Worm (Caenorhabditis elegans): ENCODE data around the gene Y7A5A.1.

DNA sequence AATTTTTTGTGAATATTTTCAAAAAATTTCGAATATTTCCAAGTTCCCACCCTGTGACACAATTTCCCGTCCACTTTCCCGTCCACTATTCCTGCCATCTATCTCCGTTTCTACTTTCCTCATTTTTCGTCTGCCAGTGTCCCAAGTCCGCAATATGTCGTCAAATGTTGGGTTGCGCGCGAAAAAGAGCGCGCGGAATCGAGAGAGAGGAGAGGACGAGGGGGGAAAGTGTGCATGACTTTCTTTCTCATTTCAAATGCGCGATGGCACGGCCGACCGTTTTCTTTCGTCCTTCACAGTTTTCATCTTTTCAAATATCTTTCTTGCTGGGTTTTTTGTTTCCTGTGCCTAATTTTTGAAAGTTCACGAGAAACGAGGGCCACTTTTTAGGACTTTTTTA lies 46.3 kb downstream of the Y7A5A.1 start:
- no peak for TF ChIP-seq nhr-77 (tag; optimal IDR thresholded peaks at IDR 0.05)
- TF ChIP-seq ceh-28 (tag; optimal IDR thresholded peaks at IDR 0.05): no peak
